Worm (Caenorhabditis elegans) whole organism, L3 larva: ENCODE measurements around the gene arv-1.

Experiments used
- fos-1 ChIP-seq: fragments of 150-350 bp; optimal IDR thresholded peaks from 2 replicates; lab custom pipeline; 2014; ENCODE audit warnings: missing biosample characterization, missing genetic modification characterization
- sea-2 ChIP-seq: fragments of 150-350 bp; sonication (generic microtip); optimal IDR thresholded peaks from 4 replicates; lab custom pipeline; 2014; ENCODE audit warnings: missing biosample characterization, missing genetic modification reagents, missing genetic modification characterization

DNA sequence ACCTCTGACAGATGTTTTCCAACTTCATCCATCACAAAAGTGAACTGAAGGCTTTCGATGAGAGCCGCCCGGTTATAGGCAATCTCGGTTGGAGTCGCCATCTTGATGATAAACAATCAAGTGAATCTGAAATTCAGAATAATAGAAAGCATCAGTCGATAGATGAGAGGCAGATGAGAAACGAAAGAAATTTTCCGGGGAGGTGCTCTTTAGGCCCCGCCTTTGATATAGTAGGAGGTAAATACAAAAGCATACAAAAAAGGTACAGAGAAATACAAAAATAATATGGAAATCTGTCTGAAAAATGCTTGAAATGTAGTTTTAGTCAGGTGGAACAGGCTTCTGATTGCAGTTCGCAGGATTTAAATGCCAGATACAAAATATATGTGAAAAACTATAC, 18.0 kb downstream of the arv-1 start, which contains the start of gene srd-1:
- TF ChIP-seq fos-1 (tag; lab: Kevin White, UChicago) (no peak), sea-2 (GFP tag; lab: Kevin White, UChicago) (no peak)
